Worm (Caenorhabditis elegans) whole organism, early embryonic: ENCODE data around the gene T13C2.3.

Experiments used
- aly-1 ChIP-seq: sonication (generic microtip); optimal IDR thresholded peaks from 2 replicates; lab custom pipeline; 2016; ENCODE audit warnings: missing genetic modification characterization, missing compliant biosample characterization
- ama-1 ChIP-seq: fragments of 150-350 bp; optimal IDR thresholded peaks from 2 replicates; lab custom pipeline; 2014
- ceh-36 ChIP-seq: sonication (generic microtip); optimal IDR thresholded peaks from 2 replicates; lab custom pipeline; 2016; ENCODE audit warnings: missing genetic modification characterization, inconsistent platforms, missing compliant biosample characterization
- ets-7 ChIP-seq: sonication (generic microtip); optimal IDR thresholded peaks from 2 replicates; lab custom pipeline; 2016; ENCODE audit warnings: missing genotype, missing genetic modification characterization, missing compliant biosample characterization
- flt-1 ChIP-seq: fragments of 200-800 bp; sonication (Bioruptor generic); IDR thresholded peaks from 2 replicates; pipeline ENCODE4 v1.3.6; 2022; ENCODE audit warnings: missing genetic modification characterization, missing compliant biosample characterization
- hmg-4 ChIP-seq: fragments of 200-800 bp; sonication (Bioruptor generic); optimal IDR thresholded peaks from 2 replicates; lab custom pipeline; 2018; ENCODE audit warnings: mild to moderate bottlenecking, missing genetic modification characterization, missing compliant biosample characterization
- hnd-1 ChIP-seq: sonication (generic microtip); optimal IDR thresholded peaks from 2 replicates; lab custom pipeline; 2016; ENCODE audit warnings: missing genetic modification characterization, missing compliant biosample characterization
- sea-1 ChIP-seq: fragments of 200-800 bp; sonication (Bioruptor generic); conservative IDR thresholded peaks from 2 replicates; pipeline ENCODE4 v1.3.6; 2022; ENCODE audit warnings: missing genetic modification characterization, missing compliant biosample characterization
- tra-4 ChIP-seq: sonication (generic microtip); optimal IDR thresholded peaks from 2 replicates; lab custom pipeline; 2017; ENCODE audit warnings: missing genetic modification characterization, missing compliant biosample characterization

- TF ChIP-seq aly-1 (tag; lab: Kevin White, UChicago) (no peak), ceh-36 (tag; lab: Kevin White, UChicago) (no peak), hmg-4 (no peak), ama-1 (no peak), sea-1 (GFP tag; lab: Robert Waterston, UW) (no peak), ets-7 (tag; lab: Kevin White, UChicago) (no peak), tra-4 (tag; lab: Kevin White, UChicago) (no peak), hnd-1 (tag; lab: Kevin White, UChicago) (no peak), flt-1 (GFP tag; lab: Robert Waterston, UW) (no peak)
Observed at ce11 chrII:6764734-6765133, 24.3 kb upstream of the T13C2.3 start, which contains the start of gene nlp-50.
